Fruit fly (Drosophila melanogaster) whole organism, embryonic: ENCODE data around the gene Mgat4a.

Source experiments
- Ada2b ChIP-seq: fragments of 200-800 bp; sonication (Bioruptor generic); IDR thresholded peaks from 2 replicates; pipeline ENCODE4 v1.3.6; 2022; ENCODE audit warnings: missing biosample characterization, missing genetic modification characterization
- Bteb2 ChIP-seq: fragments of 200-800 bp; sonication (Bioruptor generic); optimal IDR thresholded peaks from 2 replicates; lab custom pipeline; 2016; ENCODE audit warnings: missing biosample characterization, missing genetic modification characterization
- CG10209 ChIP-seq: fragments of 200-800 bp; sonication (Bioruptor generic); optimal IDR thresholded peaks from 3 replicates; lab custom pipeline; 2017; ENCODE audit warnings: missing biosample characterization, mild to moderate bottlenecking, missing genetic modification characterization, missing genetic modification reagents
- CG11085 ChIP-seq: fragments of 200-800 bp; sonication (Bioruptor generic); IDR thresholded peaks from 2 replicates; pipeline ENCODE4 v1.3.6; 2022; ENCODE audit warnings: missing biosample characterization, missing genetic modification characterization
- CG12219 ChIP-seq: fragments of 200-800 bp; sonication (Bioruptor generic); optimal IDR thresholded peaks from 3 replicates; lab custom pipeline; 2018; ENCODE audit warnings: missing biosample characterization, mild to moderate bottlenecking, missing genetic modification characterization
- CG13296 ChIP-seq: fragments of 200-800 bp; sonication (Bioruptor generic); optimal IDR thresholded peaks from 3 replicates; lab custom pipeline; 2018; ENCODE audit warnings: missing biosample characterization, mild to moderate bottlenecking, missing genetic modification characterization
- CG13624 ChIP-seq: fragments of 200-800 bp; sonication (Bioruptor generic); optimal IDR thresholded peaks from 2 replicates; lab custom pipeline; 2016; ENCODE audit warnings: missing biosample characterization, missing genetic modification characterization
- CG14710 ChIP-seq: fragments of 200-800 bp; sonication (Bioruptor generic); optimal IDR thresholded peaks from 3 replicates; lab custom pipeline; 2019; ENCODE audit warnings: missing biosample characterization, mild to moderate bottlenecking, missing genetic modification characterization, moderate library complexity
- CG15269 ChIP-seq: fragments of 200-800 bp; sonication (Bioruptor generic); optimal IDR thresholded peaks from 2 replicates; lab custom pipeline; 2018; ENCODE audit warnings: missing biosample characterization, mild to moderate bottlenecking, missing genetic modification characterization, moderate library complexity
- CG15601 ChIP-seq: fragments of 200-800 bp; sonication (Bioruptor generic); optimal IDR thresholded peaks from 3 replicates; lab custom pipeline; 2019; ENCODE audit warnings: missing biosample characterization, mild to moderate bottlenecking, missing genetic modification characterization, moderate library complexity
- CG1647 ChIP-seq: fragments of 200-800 bp; sonication (Bioruptor generic); optimal IDR thresholded peaks from 3 replicates; lab custom pipeline; 2016; ENCODE audit warnings: missing biosample characterization, missing genetic modification characterization
- CG17328 ChIP-seq: fragments of 200-800 bp; sonication (Bioruptor generic); IDR thresholded peaks from 2 replicates; pipeline ENCODE4 v1.3.6; 2022; ENCODE audit warnings: missing biosample characterization, missing genetic modification characterization
- CG17802 ChIP-seq: fragments of 200-800 bp; sonication (Bioruptor generic); optimal IDR thresholded peaks from 2 replicates; lab custom pipeline; 2018; ENCODE audit warnings: missing biosample characterization, mild to moderate bottlenecking, missing genetic modification characterization, moderate library complexity
- CG17912 ChIP-seq: fragments of 200-800 bp; sonication (Bioruptor generic); optimal IDR thresholded peaks from 2 replicates; lab custom pipeline; 2018; ENCODE audit warnings: missing biosample characterization, mild to moderate bottlenecking, missing genetic modification characterization
- CG2120 ChIP-seq: fragments of 200-800 bp; sonication (Bioruptor generic); optimal IDR thresholded peaks from 3 replicates; lab custom pipeline; 2016; ENCODE audit warnings: missing biosample characterization, missing genetic modification characterization
- CG34422 ChIP-seq: fragments of 200-800 bp; sonication (Bioruptor generic); IDR thresholded peaks from 3 replicates; pipeline ENCODE4 v1.3.6; 2022; ENCODE audit warnings: missing biosample characterization, missing genetic modification characterization
- CG4617 ChIP-seq: fragments of 200-800 bp; sonication (Bioruptor generic); optimal IDR thresholded peaks from 3 replicates; lab custom pipeline; 2016; ENCODE audit warnings: missing biosample characterization, missing genetic modification characterization, borderline replicate concordance
- CG4707 ChIP-seq: fragments of 200-800 bp; sonication (Bioruptor generic); optimal IDR thresholded peaks from 2 replicates; lab custom pipeline; 2018; ENCODE audit warnings: missing biosample characterization, mild to moderate bottlenecking, missing genetic modification characterization, moderate library complexity
- CG6175 ChIP-seq: fragments of 200-800 bp; sonication (Bioruptor generic); IDR thresholded peaks from 3 replicates; pipeline ENCODE4 v1.3.6; 2022; ENCODE audit warnings: missing biosample characterization, missing genetic modification characterization
- CG6791 ChIP-seq: fragments of 200-800 bp; sonication (Bioruptor generic); IDR thresholded peaks from 3 replicates; pipeline ENCODE4 v1.3.6; 2022; ENCODE audit warnings: missing biosample characterization, missing genetic modification characterization; ENCODE audit not compliant: partially characterized antibody
- CG8944 ChIP-seq: fragments of 200-800 bp; sonication (Bioruptor generic); optimal IDR thresholded peaks from 3 replicates; lab custom pipeline; 2016; ENCODE audit warnings: missing biosample characterization, missing genetic modification characterization
- CG9215 ChIP-seq: fragments of 200-800 bp; sonication (Bioruptor generic); IDR thresholded peaks from 2 replicates; pipeline ENCODE4 v1.3.6; 2022; ENCODE audit warnings: missing biosample characterization, missing genetic modification characterization
- CG9609 ChIP-seq: fragments of 200-800 bp; sonication (Bioruptor generic); optimal IDR thresholded peaks from 3 replicates; lab custom pipeline; 2016; ENCODE audit warnings: missing biosample characterization, missing genetic modification characterization
- CG9932 ChIP-seq: fragments of 200-800 bp; sonication (Bioruptor generic); IDR thresholded peaks from 2 replicates; pipeline ENCODE4 v1.3.6; 2022; ENCODE audit warnings: missing biosample characterization, missing genetic modification characterization
- ERR ChIP-seq: fragments of 200-800 bp; sonication (Bioruptor generic); optimal IDR thresholded peaks from 2 replicates; lab custom pipeline; 2016; ENCODE audit warnings: missing biosample characterization, missing genetic modification characterization
- Fer1 ChIP-seq: fragments of 200-800 bp; sonication (Bioruptor generic); optimal IDR thresholded peaks from 2 replicates; lab custom pipeline; 2017; ENCODE audit warnings: missing biosample characterization, mild to moderate bottlenecking, missing genetic modification characterization
- Fer2 ChIP-seq: fragments of 200-800 bp; sonication (Bioruptor generic); optimal IDR thresholded peaks from 2 replicates; lab custom pipeline; 2018; ENCODE audit warnings: missing biosample characterization, mild to moderate bottlenecking, missing genetic modification characterization, moderate library complexity
- MTF-1 ChIP-seq: fragments of 200-800 bp; sonication (Bioruptor generic); optimal IDR thresholded peaks from 2 replicates; lab custom pipeline; 2018; ENCODE audit warnings: missing biosample characterization, mild to moderate bottlenecking, missing genetic modification characterization, borderline replicate concordance
- Opbp ChIP-seq: fragments of 200-800 bp; sonication (Bioruptor generic); IDR thresholded peaks from 3 replicates; pipeline ENCODE4 v1.3.6; 2022; ENCODE audit warnings: missing biosample characterization, missing genetic modification characterization; ENCODE audit not compliant: partially characterized antibody
- Ssrp ChIP-seq: fragments of 200-800 bp; sonication (Bioruptor generic); optimal IDR thresholded peaks from 2 replicates; lab custom pipeline; 2018; ENCODE audit warnings: missing biosample characterization, mild to moderate bottlenecking, missing genetic modification characterization, moderate library complexity
- ato ChIP-seq: fragments of 200-800 bp; sonication (Bioruptor generic); IDR thresholded peaks from 2 replicates; pipeline ENCODE4 v1.3.6; 2022; ENCODE audit warnings: missing biosample characterization, missing genetic modification characterization; ENCODE audit not compliant: partially characterized antibody
- chif ChIP-seq, 2 experiments: fragments of 200-800 bp; sonication (Bioruptor generic); optimal IDR thresholded peaks; 3 replicates each; lab custom pipeline; 2016; ENCODE audit warnings: missing biosample characterization in 2 of 2, missing genetic modification characterization in 2 of 2
- dati ChIP-seq: fragments of 200-800 bp; sonication (Bioruptor generic); IDR thresholded peaks from 2 replicates; pipeline ENCODE4 v1.3.6; 2022; ENCODE audit warnings: missing biosample characterization, missing genetic modification characterization
- eyg ChIP-seq: fragments of 200-800 bp; sonication (Bioruptor generic); optimal IDR thresholded peaks from 3 replicates; lab custom pipeline; 2016; ENCODE audit warnings: missing biosample characterization, missing genetic modification characterization
- fd64A ChIP-seq: fragments of 200-800 bp; sonication (Bioruptor generic); optimal IDR thresholded peaks from 3 replicates; lab custom pipeline; 2018; ENCODE audit warnings: missing biosample characterization, mild to moderate bottlenecking, missing genetic modification characterization
- lab ChIP-seq: fragments of 200-800 bp; sonication (Bioruptor generic); optimal IDR thresholded peaks from 3 replicates; lab custom pipeline; 2017; ENCODE audit warnings: missing biosample characterization, missing genetic modification characterization, mild to moderate bottlenecking, moderate library complexity, missing genetic modification reagents
- pb ChIP-seq: fragments of 200-800 bp; sonication (Bioruptor generic); optimal IDR thresholded peaks from 3 replicates; lab custom pipeline; 2016; ENCODE audit warnings: missing biosample characterization, missing genetic modification characterization
- phol ChIP-seq: fragments of 200-800 bp; sonication (Bioruptor generic); optimal IDR thresholded peaks from 3 replicates; lab custom pipeline; 2018; ENCODE audit warnings: missing biosample characterization, mild to moderate bottlenecking, missing genetic modification characterization, moderate library complexity
- psq ChIP-seq: fragments of 200-800 bp; sonication (Bioruptor generic); optimal IDR thresholded peaks from 2 replicates; lab custom pipeline; 2017; ENCODE audit warnings: missing biosample characterization, missing genetic modification characterization
- pzg ChIP-seq: fragments of 200-800 bp; sonication (Bioruptor generic); optimal IDR thresholded peaks from 3 replicates; lab custom pipeline; 2018; ENCODE audit warnings: missing biosample characterization, mild to moderate bottlenecking, missing genetic modification characterization, moderate library complexity
- sim ChIP-seq: fragments of 200-800 bp; sonication (Bioruptor generic); IDR thresholded peaks from 2 replicates; pipeline ENCODE4 v1.3.6; 2022; ENCODE audit warnings: missing biosample characterization, missing genetic modification characterization
- sob ChIP-seq: fragments of 200-800 bp; sonication (Bioruptor generic); IDR thresholded peaks from 2 replicates; pipeline ENCODE4 v1.3.6; 2022; ENCODE audit warnings: missing biosample characterization, missing genetic modification characterization
- stwl ChIP-seq: fragments of 200-800 bp; sonication (Bioruptor generic); optimal IDR thresholded peaks from 3 replicates; lab custom pipeline; 2018; ENCODE audit warnings: missing biosample characterization, mild to moderate bottlenecking, missing genetic modification characterization, moderate library complexity
- tap ChIP-seq: fragments of 200-800 bp; optimal IDR thresholded peaks from 3 replicates; lab custom pipeline; 2019; ENCODE audit warnings: missing biosample characterization, mild to moderate bottlenecking, missing genetic modification characterization, moderate library complexity
- tgo ChIP-seq: fragments of 200-800 bp; sonication (Bioruptor generic); IDR thresholded peaks from 3 replicates; pipeline ENCODE4 v1.3.6; 2022; ENCODE audit warnings: missing biosample characterization, missing genetic modification characterization
- unc-4 ChIP-seq: fragments of 200-800 bp; sonication (Bioruptor generic); IDR thresholded peaks from 2 replicates; pipeline ENCODE4 v1.3.6; 2022; ENCODE audit warnings: missing biosample characterization, missing genetic modification characterization; ENCODE audit not compliant: partially characterized antibody
- unpg ChIP-seq: fragments of 200-800 bp; sonication (Bioruptor generic); optimal IDR thresholded peaks from 3 replicates; lab custom pipeline; 2018; ENCODE audit warnings: missing biosample characterization, mild to moderate bottlenecking, missing genetic modification characterization, moderate library complexity

Mgat4a gene

DNA sequence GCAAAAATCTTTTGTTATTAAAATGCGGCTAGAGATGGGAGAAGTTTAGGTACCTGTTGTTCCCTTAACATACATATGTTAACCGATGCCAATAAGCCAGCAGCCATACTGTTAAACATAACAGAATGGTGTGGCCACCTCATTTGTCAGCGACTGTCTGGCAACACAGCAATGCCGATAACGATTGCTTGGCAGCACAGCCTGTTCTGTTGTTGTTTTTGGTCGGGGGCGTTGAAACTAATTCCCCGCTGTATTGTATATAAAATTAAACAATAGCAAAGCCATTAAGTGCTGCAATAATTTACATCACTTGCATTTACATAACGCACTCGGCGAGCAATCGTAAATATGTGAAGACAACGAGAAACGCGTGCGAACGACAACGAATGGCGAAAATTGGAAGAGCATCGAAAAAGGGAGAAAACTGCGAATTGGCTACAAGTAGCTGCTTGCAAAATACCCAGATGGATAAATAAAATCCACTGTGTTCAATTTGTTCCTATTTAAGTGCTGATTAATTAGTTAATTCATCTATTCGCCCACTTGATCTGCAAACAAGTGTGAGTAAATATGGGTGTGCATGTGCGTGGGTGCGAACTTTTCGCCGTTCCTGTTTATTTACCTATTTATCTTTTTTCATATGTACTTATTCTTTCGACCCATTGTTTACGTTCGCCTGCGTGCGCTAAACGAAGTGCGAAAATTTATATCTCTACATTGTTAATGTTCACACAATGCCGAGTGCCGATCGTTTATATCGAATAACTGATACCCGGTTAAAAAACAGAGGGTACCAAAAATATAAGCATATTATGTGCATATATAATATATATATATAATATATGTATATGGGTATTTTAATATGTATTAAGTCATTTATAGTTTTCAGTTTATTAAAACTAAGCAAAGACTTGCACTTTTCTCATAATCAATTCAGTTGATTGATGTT is at the start of gene Mgat4a, which contains the start of gene Tsen34:
Gene Mgat4a, plus strand, starts transcription at position 192 of the 949 bp plus-strand sequence.
Gene Tsen34, minus strand, starts transcription at position 8 of the 949 bp plus-strand sequence.
- TF ChIP-seq CG15601 (tag; lab: Kevin White, UChicago): no peak
- peak; percentile 2 for TF ChIP-seq CG12219 (GFP tag; lab: Kevin White, UChicago)
- peak; percentile 23 for TF ChIP-seq CG9609 (GFP tag; lab: Kevin White, UChicago)
- peak; percentile 15 for TF ChIP-seq tap (tag; lab: Kevin White, UChicago)
- TF ChIP-seq unc-4 (GFP tag; lab: Robert Waterston, UW): peak; percentile 66
- TF ChIP-seq Fer2: peak; percentile 68
- no peak for TF ChIP-seq CG15269 (tag; lab: Kevin White, UChicago)
- peak; percentile 37; the same call in 1 of the 3 replicates for TF ChIP-seq CG34422 (GFP tag; lab: Robert Waterston, UW)
- TF ChIP-seq CG13296 (GFP tag; lab: Kevin White, UChicago): peak; percentile 82
- TF ChIP-seq Fer1 (GFP tag; lab: Kevin White, UChicago): peak; percentile 69
- no peak for TF ChIP-seq CG6175 (GFP tag; lab: Robert Waterston, UW)
- no peak for TF ChIP-seq CG4707 (GFP tag; lab: Kevin White, UChicago)
- no peak for TF ChIP-seq Ssrp
- no peak for TF ChIP-seq psq (GFP tag; lab: Kevin White, UChicago)
- TF ChIP-seq eyg (GFP tag; lab: Kevin White, UChicago): peak; percentile 47
- TF ChIP-seq CG9932 (GFP tag; lab: Robert Waterston, UW): peak; percentile 71
- no peak; the same call in 1 of the 2 replicates for TF ChIP-seq Ada2b (GFP tag; lab: Robert Waterston, UW)
- TF ChIP-seq CG11085: 0 out of 2 replicates have a peak, but pooled peaks have one; percentile 33
- peak; percentile 74 for TF ChIP-seq CG6791 (GFP tag; lab: Robert Waterston, UW)
- TF ChIP-seq unpg (GFP tag; lab: Kevin White, UChicago): no peak
- TF ChIP-seq ERR (GFP tag; lab: Kevin White, UChicago): no peak
- no peak for TF ChIP-seq sim (GFP tag; lab: Robert Waterston, UW)
- no peak for TF ChIP-seq CG8944
- TF ChIP-seq CG13624 (GFP tag; lab: Kevin White, UChicago): peak; percentile 52
- no peak for TF ChIP-seq pb (GFP tag; lab: Kevin White, UChicago)
- TF ChIP-seq sob (GFP tag; lab: Robert Waterston, UW): peak; percentile 72
- TF ChIP-seq ato: 0 out of 2 replicates have a peak, but pooled peaks have one; percentile 55
- TF ChIP-seq lab (GFP tag; lab: Kevin White, UChicago): no peak
- peak; percentile 62 for TF ChIP-seq CG10209 (GFP tag; lab: Kevin White, UChicago)
- TF ChIP-seq chif (GFP tag; optimal IDR thresholded peaks at IDR 0.05; lab: Kevin White, UChicago): peak in 1 of 2 experiments; percentile 28
- 0 out of 3 replicates have a peak, but pooled peaks have one; percentile 22 for TF ChIP-seq tgo
- TF ChIP-seq CG14710 (tag; lab: Kevin White, UChicago): peak; percentile 40
- peak; percentile 12 for TF ChIP-seq Bteb2 (GFP tag; lab: Kevin White, UChicago)
- TF ChIP-seq CG4617 (GFP tag; lab: Kevin White, UChicago): peak; percentile 82
- TF ChIP-seq MTF-1 (GFP tag; lab: Kevin White, UChicago): peak; percentile 50
- TF ChIP-seq CG9215 (GFP tag; lab: Robert Waterston, UW): no peak; the same call in 1 of the 2 replicates
- no peak for TF ChIP-seq CG17328
- peak; percentile 74; the same call in 2 of the 3 replicates for TF ChIP-seq Opbp (GFP tag; lab: Robert Waterston, UW)
- TF ChIP-seq fd64A: no peak
- TF ChIP-seq stwl (tag; lab: Kevin White, UChicago): peak; percentile 72
- TF ChIP-seq CG2120: peak; percentile 71
- peak; percentile 25 for TF ChIP-seq CG17802 (tag; lab: Kevin White, UChicago)
- TF ChIP-seq pzg (GFP tag; lab: Kevin White, UChicago): peak; percentile 95
- peak; percentile 57 for TF ChIP-seq CG1647 (GFP tag; lab: Kevin White, UChicago)
- TF ChIP-seq dati (GFP tag; lab: Robert Waterston, UW): no peak
- TF ChIP-seq CG17912 (GFP tag; lab: Kevin White, UChicago): peak; percentile 56
- TF ChIP-seq phol (tag; lab: Kevin White, UChicago): peak; percentile 37
